Worm (Caenorhabditis elegans) whole organism, late embryonic: ENCODE data around the gene fbxc-55.
"Not testable (repeated sequence)": the region's sequence is repeated elsewhere in the genome, so short reads cannot be mapped to it uniquely, and the experiment has no call there.

Source experiments
- C08G9.2 ChIP-seq: sonication (generic microtip); optimal IDR thresholded peaks from 2 replicates; lab custom pipeline; 2016; ENCODE audit warnings: mild to moderate bottlenecking, missing genetic modification characterization, moderate library complexity, missing compliant biosample characterization
- C38D4.7 ChIP-seq: fragments of 200-800 bp; sonication (Bioruptor generic); optimal IDR thresholded peaks from 2 replicates; lab custom pipeline; 2018; ENCODE audit warnings: mild to moderate bottlenecking, missing genetic modification characterization, moderate library complexity, missing compliant biosample characterization
- F13H6.1 ChIP-seq: sonication (generic microtip); optimal IDR thresholded peaks from 2 replicates; lab custom pipeline; 2016; ENCODE audit warnings: missing genetic modification characterization, missing compliant biosample characterization
- K02D7.2 ChIP-seq: sonication (generic microtip); optimal IDR thresholded peaks from 2 replicates; lab custom pipeline; 2017; ENCODE audit warnings: mild to moderate bottlenecking, missing genetic modification characterization, missing compliant biosample characterization
- K09A11.1 ChIP-seq: sonication (generic microtip); optimal IDR thresholded peaks from 2 replicates; lab custom pipeline; 2017; ENCODE audit warnings: antibody characterized with exemption, mild to moderate bottlenecking, missing genetic modification characterization, missing compliant biosample characterization; ENCODE audit not compliant: insufficient read depth
- ahr-1 ChIP-seq: sonication (generic microtip); optimal IDR thresholded peaks from 2 replicates; lab custom pipeline; 2016; ENCODE audit warnings: missing genetic modification characterization, missing compliant biosample characterization
- ama-1 ChIP-seq: fragments of 150-350 bp; optimal IDR thresholded peaks from 2 replicates; lab custom pipeline; 2014
- ceh-14 ChIP-seq: sonication (generic microtip); optimal IDR thresholded peaks from 2 replicates; lab custom pipeline; 2016; ENCODE audit warnings: missing genotype, missing genetic modification characterization, missing compliant biosample characterization
- ceh-18 ChIP-seq: sonication (generic microtip); optimal IDR thresholded peaks from 2 replicates; lab custom pipeline; 2016; ENCODE audit warnings: missing genetic modification characterization, missing compliant biosample characterization
- ceh-22 ChIP-seq: sonication (generic microtip); optimal IDR thresholded peaks from 2 replicates; lab custom pipeline; 2017; ENCODE audit warnings: missing biosample characterization, missing genetic modification characterization
- ceh-31 ChIP-seq: sonication (generic microtip); optimal IDR thresholded peaks from 2 replicates; lab custom pipeline; 2016; ENCODE audit warnings: missing genetic modification characterization, missing compliant biosample characterization
- ceh-45 ChIP-seq: fragments of 200-800 bp; sonication (Bioruptor generic); IDR thresholded peaks from 2 replicates; pipeline ENCODE4 v1.3.6; 2022; ENCODE audit warnings: missing genetic modification reagents, missing genetic modification characterization, missing compliant biosample characterization
- ceh-6 ChIP-seq: fragments of 200-800 bp; sonication (Bioruptor generic); optimal IDR thresholded peaks from 2 replicates; lab custom pipeline; 2018; ENCODE audit warnings: mild to moderate bottlenecking, missing genetic modification characterization, missing compliant biosample characterization
- che-1 ChIP-seq: sonication (generic microtip); optimal IDR thresholded peaks from 2 replicates; lab custom pipeline; 2016; ENCODE audit warnings: mild to moderate bottlenecking, missing genetic modification characterization, missing compliant biosample characterization
- dmd-4 ChIP-seq: sonication (generic microtip); optimal IDR thresholded peaks from 2 replicates; lab custom pipeline; 2016; ENCODE audit warnings: borderline replicate concordance, missing genetic modification characterization, missing compliant biosample characterization
- elt-4 ChIP-seq: sonication (generic microtip); optimal IDR thresholded peaks from 2 replicates; lab custom pipeline; 2016; ENCODE audit warnings: missing genetic modification characterization, missing compliant biosample characterization
- eyg-1 ChIP-seq: sonication (generic microtip); optimal IDR thresholded peaks from 2 replicates; lab custom pipeline; 2016; ENCODE audit warnings: missing genotype, missing genetic modification characterization, missing compliant biosample characterization
- fkh-10 ChIP-seq: fragments of 150-350 bp; optimal IDR thresholded peaks from 2 replicates; lab custom pipeline; 2014; ENCODE audit warnings: missing biosample characterization, missing genetic modification reagents, missing genetic modification characterization
- fkh-6 ChIP-seq: sonication (generic microtip); optimal IDR thresholded peaks from 2 replicates; lab custom pipeline; 2016; ENCODE audit warnings: missing genetic modification characterization, missing compliant biosample characterization
- hlh-15 ChIP-seq: sonication (generic microtip); optimal IDR thresholded peaks from 2 replicates; lab custom pipeline; 2016; ENCODE audit warnings: missing genetic modification characterization, missing compliant biosample characterization
- hlh-30 ChIP-seq: sonication (generic microtip); optimal IDR thresholded peaks from 2 replicates; lab custom pipeline; 2017; ENCODE audit warnings: antibody characterized with exemption, missing genetic modification characterization, missing compliant biosample characterization; ENCODE audit not compliant: insufficient read depth
- hlh-8 ChIP-seq: sonication (generic microtip); optimal IDR thresholded peaks from 2 replicates; lab custom pipeline; 2016; ENCODE audit warnings: missing genotype, missing genetic modification characterization, missing compliant biosample characterization
- lin-11 ChIP-seq: fragments of 200-800 bp; sonication (Bioruptor generic); optimal IDR thresholded peaks from 2 replicates; lab custom pipeline; 2018; ENCODE audit warnings: mild to moderate bottlenecking, missing genetic modification characterization, missing compliant biosample characterization
- madf-2 ChIP-seq: sonication (generic microtip); optimal IDR thresholded peaks from 2 replicates; lab custom pipeline; 2017; ENCODE audit warnings: missing genetic modification characterization, missing compliant biosample characterization
- nfya-1 ChIP-seq: sonication (generic microtip); optimal IDR thresholded peaks from 2 replicates; lab custom pipeline; 2017; ENCODE audit warnings: missing genetic modification characterization, mild to moderate bottlenecking, missing compliant biosample characterization, antibody characterized with exemption, moderate library complexity
- nhr-11 ChIP-seq: fragments of 150-350 bp; optimal IDR thresholded peaks from 2 replicates; lab custom pipeline; 2014; ENCODE audit warnings: missing biosample characterization, missing genetic modification characterization
- npax-4 ChIP-seq: sonication (generic microtip); optimal IDR thresholded peaks from 2 replicates; lab custom pipeline; 2016; ENCODE audit warnings: missing genetic modification characterization, missing compliant biosample characterization
- pat-9 ChIP-seq: fragments of 200-800 bp; sonication (Bioruptor generic); optimal IDR thresholded peaks from 2 replicates; lab custom pipeline; 2018; ENCODE audit warnings: mild to moderate bottlenecking, missing genetic modification characterization, moderate library complexity, missing compliant biosample characterization
- pha-2 ChIP-seq: sonication (generic microtip); optimal IDR thresholded peaks from 2 replicates; lab custom pipeline; 2017; ENCODE audit warnings: mild to moderate bottlenecking, missing genetic modification characterization, missing compliant biosample characterization
- pha-4 ChIP-seq: fragments of 150-350 bp; optimal IDR thresholded peaks from 2 replicates; lab custom pipeline; 2018; ENCODE audit warnings: missing biosample characterization, missing genetic modification reagents, missing genetic modification characterization
- pqm-1 ChIP-seq: sonication (generic microtip); optimal IDR thresholded peaks from 2 replicates; lab custom pipeline; 2016; ENCODE audit warnings: missing genetic modification characterization, missing compliant biosample characterization
- ref-2 ChIP-seq: sonication (generic microtip); optimal IDR thresholded peaks from 2 replicates; lab custom pipeline; 2016; ENCODE audit warnings: missing genetic modification characterization, missing compliant biosample characterization
- sox-2 ChIP-seq: fragments of 200-800 bp; sonication (Bioruptor generic); IDR thresholded peaks from 2 replicates; pipeline ENCODE4 v1.3.6; 2022; ENCODE audit warnings: missing genetic modification reagents, missing genetic modification characterization, missing compliant biosample characterization
- sox-4 ChIP-seq: sonication (generic microtip); optimal IDR thresholded peaks from 2 replicates; lab custom pipeline; 2017; ENCODE audit warnings: mild to moderate bottlenecking, missing genetic modification characterization, inconsistent platforms, missing compliant biosample characterization
- syd-9 ChIP-seq: sonication (generic microtip); optimal IDR thresholded peaks from 2 replicates; lab custom pipeline; 2016; ENCODE audit warnings: mild to moderate bottlenecking, missing genetic modification characterization, moderate library complexity, missing compliant biosample characterization
- tbx-2 ChIP-seq: sonication (generic microtip); optimal IDR thresholded peaks from 2 replicates; lab custom pipeline; 2016; ENCODE audit warnings: missing genetic modification characterization, missing compliant biosample characterization
- unc-3 ChIP-seq, 2 experiments: fragments of 200-800 bp in 1 of 2; sonication (Bioruptor generic) in 1 of 2; sonication (generic microtip) in 1 of 2; conservative IDR thresholded peaks in 1 of 2; optimal IDR thresholded peaks in 1 of 2; 2 replicates each; pipeline versions ENCODE4 v1.3.6 to Lab custom; 2016 to 2022; ENCODE audit warnings: missing compliant biosample characterization in 2 of 2, missing genetic modification characterization in 2 of 2, missing genetic modification reagents in 1 of 2
- unc-86 ChIP-seq: sonication (generic microtip); optimal IDR thresholded peaks from 2 replicates; lab custom pipeline; 2016; ENCODE audit warnings: missing genetic modification characterization, missing compliant biosample characterization
- zip-5 ChIP-seq: sonication (generic microtip); optimal IDR thresholded peaks from 2 replicates; lab custom pipeline; 2016; ENCODE audit warnings: missing genetic modification characterization, missing compliant biosample characterization
- ztf-16 ChIP-seq: sonication (generic microtip); optimal IDR thresholded peaks from 2 replicates; lab custom pipeline; 2017; ENCODE audit warnings: missing genetic modification characterization, missing compliant biosample characterization

The fbxc-55 gene

DNA sequence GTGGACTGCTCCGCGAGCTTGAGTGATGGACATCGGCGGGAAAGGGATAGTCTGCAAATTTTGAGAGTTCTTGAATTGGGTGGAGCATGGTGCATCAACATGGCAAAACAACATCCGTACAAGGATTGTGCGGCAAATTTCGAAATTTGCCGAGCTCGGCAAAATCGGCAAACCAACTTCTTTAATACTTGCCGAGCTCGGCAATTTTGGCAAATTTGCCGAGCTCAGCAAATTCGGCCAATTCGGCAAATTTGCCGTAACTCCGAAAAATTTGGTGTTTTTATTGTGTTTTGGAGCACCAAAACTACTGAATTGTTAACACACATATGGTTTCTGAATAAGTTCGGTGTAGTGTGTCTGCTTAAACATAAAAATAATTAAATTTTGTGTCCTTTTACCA is at the start of gene fbxc-55:
Gene fbxc-55, minus strand, starts transcription at position 101 of the 400 bp plus-strand sequence.
- TF ChIP-seq dmd-4 (no peak), hlh-15 (tag; lab: Kevin White, UChicago) (no peak), nfya-1 (no peak), ama-1 (lab: Kevin White, UChicago) (no peak), ceh-22 (no peak), unc-3 (GFP tag; conservative IDR thresholded peaks at IDR 0.05; lab: Robert Waterston, UW) (no peak), unc-3 (tag; optimal IDR thresholded peaks at IDR 0.05; lab: Kevin White, UChicago) (no peak), K09A11.1 (tag; lab: Kevin White, UChicago) (no peak), fkh-6 (tag; lab: Kevin White, UChicago) (no peak), syd-9 (tag; lab: Kevin White, UChicago) (no peak), C08G9.2 (tag; lab: Kevin White, UChicago) (no peak), ceh-6 (GFP tag; lab: Kevin White, UChicago) (no peak)

DNA sequence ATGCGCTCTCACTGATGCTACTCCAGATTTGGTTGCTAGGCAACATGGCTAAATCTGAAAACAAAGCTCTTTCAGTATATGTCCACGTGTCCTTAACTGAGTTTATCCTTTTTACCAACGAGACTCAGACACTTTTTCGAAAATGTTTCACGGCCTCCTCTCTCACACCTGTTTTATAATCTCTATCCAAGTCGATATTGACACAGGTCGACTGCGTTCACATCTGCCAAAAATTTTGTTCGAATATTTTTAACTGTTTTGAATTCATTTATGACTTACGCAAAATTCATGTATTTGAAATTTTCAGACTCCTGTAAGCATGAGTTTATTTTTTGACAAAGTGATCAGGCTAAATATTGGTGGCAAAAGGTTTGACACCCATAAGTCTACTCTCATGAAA is 45.8 kb upstream of the fbxc-55 start, which contains the start of gene ZC239.3:
Gene ZC239.3, plus strand, starts transcription at position 301 of the 400 bp plus-strand sequence.
- TF ChIP-seq tbx-2 (tag; lab: Kevin White, UChicago); F13H6.1 (tag; lab: Kevin White, UChicago); ceh-22: not testable (repeated sequence)
- TF ChIP-seq, all 69 proteins: peak for 0; not testable (repeated sequence) for 69

DNA sequence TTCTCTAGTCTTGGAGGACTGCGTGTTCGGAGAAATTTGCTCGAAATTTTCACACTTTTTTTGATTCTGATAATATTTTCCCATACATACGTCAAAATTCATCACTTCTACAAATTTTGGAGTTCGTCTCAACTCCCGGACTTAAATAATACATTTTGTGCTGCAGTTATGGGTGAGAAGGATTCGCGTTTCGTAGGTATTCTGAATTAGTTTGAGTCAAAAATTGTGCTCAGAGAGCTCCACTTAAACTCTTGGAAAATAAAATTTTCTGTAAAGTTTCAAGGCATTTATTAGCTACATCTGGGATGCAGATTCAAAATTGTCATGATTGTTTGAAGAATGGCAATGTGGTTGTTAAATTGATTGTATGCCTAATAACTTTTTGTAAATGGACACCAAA is 43.9 kb upstream of the fbxc-55 start, which contains the start of gene ZC239.4:
Gene ZC239.4, plus strand, starts transcription at position 301 of the 400 bp plus-strand sequence.
- TF ChIP-seq K02D7.2 (tag; lab: Kevin White, UChicago): no peak
- no peak for TF ChIP-seq hlh-8 (tag; lab: Kevin White, UChicago)
- no peak for TF ChIP-seq pqm-1 (tag; lab: Kevin White, UChicago)
- TF ChIP-seq sox-2: no peak
- TF ChIP-seq, all 69 proteins: peak for 0

DNA sequence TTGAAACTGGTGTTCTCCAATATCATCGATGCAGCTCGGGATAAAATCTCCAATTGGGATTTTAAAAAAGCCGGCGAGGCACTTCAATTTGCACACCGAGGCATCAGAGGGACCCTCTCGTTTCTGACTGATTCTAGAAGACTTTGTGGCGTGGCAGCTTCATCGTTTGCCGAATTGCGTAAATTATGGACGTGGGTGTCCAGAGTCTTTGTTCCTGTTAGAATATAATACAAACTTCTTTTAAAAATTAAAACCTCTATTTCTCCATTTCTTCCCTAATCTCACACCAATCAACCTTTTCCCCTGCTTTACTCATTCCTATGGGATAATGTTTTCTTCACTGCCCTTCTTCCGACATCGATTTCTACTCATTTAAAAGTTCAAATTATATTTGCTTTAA is 40.4 kb upstream of the fbxc-55 start, which contains the start of gene ZC239.5:
Gene ZC239.5, plus strand, starts transcription at position 301 of the 400 bp plus-strand sequence.
- TF ChIP-seq hlh-15 (tag; lab: Kevin White, UChicago) (no peak), elt-4 (no peak), pha-4 (tag; lab: Kevin White, UChicago) (no peak), pqm-1 (tag; lab: Kevin White, UChicago) (no peak), madf-2 (no peak), ref-2 (no peak), sox-4 (tag; lab: Kevin White, UChicago) (no peak), hlh-8 (tag; lab: Kevin White, UChicago) (no peak), pha-2 (no peak), eyg-1 (tag; lab: Kevin White, UChicago) (no peak), ceh-45 (GFP tag; lab: Robert Waterston, UW) (no peak), nfya-1 (no peak), ahr-1 (tag; lab: Kevin White, UChicago) (no peak), ceh-14 (tag; lab: Kevin White, UChicago) (no peak)
- TF ChIP-seq, all 69 proteins: peak for 0

DNA sequence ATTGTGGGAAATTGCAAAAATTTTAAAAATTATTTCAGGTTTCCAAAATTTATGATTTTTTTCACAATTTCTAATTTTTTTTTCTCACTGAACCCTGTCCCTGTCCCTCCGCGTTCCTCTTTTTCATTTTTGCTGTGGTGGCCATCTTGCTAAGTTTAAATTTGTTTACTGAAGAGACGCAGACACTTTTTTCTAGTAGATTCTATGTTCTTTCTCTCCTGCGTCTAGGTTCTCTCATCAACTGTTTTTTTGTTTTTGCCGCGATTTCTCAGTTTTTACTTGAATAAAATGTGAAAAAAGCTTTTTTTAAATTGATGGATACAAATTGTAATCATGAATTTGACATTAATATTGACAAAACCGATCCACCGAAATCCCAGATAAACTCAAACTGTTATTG is 39.3 kb upstream of the fbxc-55 start, which contains the start of gene ZC239.6:
Gene ZC239.6, plus strand, starts transcription at position 381 of the 400 bp plus-strand sequence.
- TF ChIP-seq dmd-4 (no peak), ceh-31 (tag; lab: Kevin White, UChicago) (no peak), hlh-30 (tag; lab: Kevin White, UChicago) (no peak), ceh-45 (GFP tag; lab: Robert Waterston, UW) (no peak), ztf-16 (tag; lab: Kevin White, UChicago) (no peak)
- TF ChIP-seq, all 69 proteins: peak for 0

DNA sequence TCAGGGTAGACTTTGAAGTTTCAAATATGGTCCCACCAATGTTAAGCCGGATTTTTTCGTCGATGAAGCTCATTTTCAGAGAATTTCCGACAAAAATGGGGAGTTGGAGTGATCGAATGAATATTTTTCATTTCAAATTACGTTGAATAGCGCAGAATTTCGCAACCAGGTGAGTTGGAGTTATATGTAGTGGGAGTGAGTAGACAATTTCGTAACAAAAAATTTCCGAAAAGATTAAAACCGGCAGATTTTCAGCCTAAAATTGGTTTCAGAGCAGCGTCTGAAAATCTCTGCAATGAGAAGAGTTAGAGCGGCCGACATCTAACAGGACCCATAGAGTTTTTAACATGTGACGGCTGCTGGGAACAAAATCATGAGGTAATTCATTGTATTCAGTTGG is 38.7 kb upstream of the fbxc-55 start, which contains the start of gene sdz-35:
Gene sdz-35, minus strand, starts transcription at position 101 of the 400 bp plus-strand sequence.
- TF ChIP-seq zip-5 (tag; lab: Kevin White, UChicago) (no peak), eyg-1 (tag; lab: Kevin White, UChicago) (no peak), lin-11 (no peak), ceh-22 (no peak), F13H6.1 (tag; lab: Kevin White, UChicago) (no peak), fkh-10 (GFP tag; lab: Kevin White, UChicago) (no peak), pat-9 (tag; lab: Kevin White, UChicago) (no peak), ceh-14 (tag; lab: Kevin White, UChicago) (no peak), ceh-18 (tag; lab: Kevin White, UChicago) (no peak), che-1 (no peak), sox-4 (tag; lab: Kevin White, UChicago) (no peak), nhr-11 (tag; lab: Kevin White, UChicago) (no peak), npax-4 (tag; lab: Kevin White, UChicago) (no peak), ahr-1 (tag; lab: Kevin White, UChicago) (no peak), C38D4.7 (GFP tag; lab: Kevin White, UChicago) (no peak), K02D7.2 (tag; lab: Kevin White, UChicago) (no peak), unc-86 (tag; lab: Kevin White, UChicago) (no peak), ceh-6 (GFP tag; lab: Kevin White, UChicago) (no peak), hlh-30 (tag; lab: Kevin White, UChicago) (no peak), tbx-2 (tag; lab: Kevin White, UChicago) (no peak)
